Fruit fly (Drosophila melanogaster): Measurements from ENCODE around the gene CG16888.

- TF ChIP-seq CG8478 (optimal IDR thresholded peaks at IDR 0.05) (no peak), CTCF (optimal IDR thresholded peaks at IDR 0.05) (no peak)
Observed at dm6 chr2L:13845178-13845577, 32.1 kb upstream of the CG16888 start, which contains the start of gene CG8997.
